Worm (Caenorhabditis elegans) whole organism, young adult: Measurements from ENCODE around the gene cey-4.

Experiments used
- aptf-3 ChIP-seq: fragments of 200-800 bp; sonication (Bioruptor generic); IDR thresholded peaks from 2 replicates; pipeline ENCODE4 v1.3.6; 2022; ENCODE audit warnings: missing genetic modification characterization, missing compliant biosample characterization
- attf-3 ChIP-seq: fragments of 200-800 bp; sonication (Bioruptor generic); conservative IDR thresholded peaks from 2 replicates; pipeline ENCODE4 v1.3.6; 2022; ENCODE audit warnings: missing genetic modification reagents, missing genetic modification characterization, missing compliant biosample characterization
- ceh-27 ChIP-seq: fragments of 200-800 bp; sonication (Bioruptor generic); optimal IDR thresholded peaks from 2 replicates; lab custom pipeline; 2018; ENCODE audit warnings: mild to moderate bottlenecking, missing genetic modification characterization, moderate library complexity, missing compliant biosample characterization
- fkh-3 ChIP-seq: sonication (generic microtip); optimal IDR thresholded peaks from 2 replicates; lab custom pipeline; 2016; ENCODE audit warnings: mild to moderate bottlenecking, missing genetic modification characterization, missing compliant biosample characterization
- lsy-27 ChIP-seq: sonication (generic microtip); optimal IDR thresholded peaks from 2 replicates; lab custom pipeline; 2017; ENCODE audit warnings: missing genetic modification characterization, mild to moderate bottlenecking, missing compliant biosample characterization, antibody characterized with exemption, missing genotype, borderline replicate concordance; ENCODE audit not compliant: insufficient read depth

ce11 chrIII:10820592-10821242 is 47.8 kb downstream of the cey-4 start:
- TF ChIP-seq attf-3 (GFP tag; lab: Robert Waterston, UW) (no peak), ceh-27 (GFP tag; lab: Kevin White, UChicago) (no peak), lsy-27 (tag; lab: Kevin White, UChicago) (no peak), fkh-3 (tag; lab: Kevin White, UChicago) (no peak), aptf-3 (GFP tag; lab: Robert Waterston, UW) (no peak)
